Fruit fly (Drosophila melanogaster): ENCODE results near the gene CG33177.

CG33177 gene

DNA sequence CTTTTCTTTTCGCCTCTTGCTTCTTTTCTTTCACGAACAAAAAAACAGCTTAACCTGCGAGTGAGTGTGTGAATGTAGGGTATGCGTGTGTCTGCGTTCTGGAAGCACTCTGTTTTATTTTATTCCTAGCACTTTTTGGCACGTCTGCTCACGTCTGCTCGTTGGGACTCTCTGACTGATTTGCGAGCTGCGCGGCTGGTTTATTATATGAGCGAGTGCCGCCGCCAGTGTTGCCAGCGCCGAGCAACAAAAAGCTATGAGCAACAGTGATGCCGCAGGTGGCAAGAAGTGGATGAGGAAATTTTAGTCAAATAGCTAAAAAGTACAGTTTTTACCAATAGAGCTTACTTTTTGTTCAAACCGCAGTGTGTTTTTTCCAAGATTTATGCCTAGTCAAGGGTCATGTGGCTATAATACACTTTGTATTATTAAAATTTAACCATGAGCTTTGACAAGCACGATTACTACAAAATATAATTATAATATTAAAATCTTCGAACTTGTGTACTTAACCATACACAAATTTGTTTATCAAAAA is 5.1 kb upstream of the CG33177 start, which contains the start of gene Lsd-2 (continued):
- TF ChIP-seq CG2712 (tag; optimal IDR thresholded peaks at IDR 0.05) = no peak
- TF ChIP-seq maf-S (GFP tag; optimal IDR thresholded peaks at IDR 0.05) = no peak
- TF ChIP-seq CG17912 (GFP tag; optimal IDR thresholded peaks at IDR 0.05) = no peak
- no peak for TF ChIP-seq CG10462 (GFP tag; optimal IDR thresholded peaks at IDR 0.05)
- no peak for TF ChIP-seq Stat92E (GFP tag; optimal IDR thresholded peaks at IDR 0.05)
- TF ChIP-seq CG9932 (GFP tag; IDR thresholded peaks at IDR 0.05) = peak; percentile 52
- no peak for TF ChIP-seq Chrac-16 (GFP tag; optimal IDR thresholded peaks at IDR 0.05)
- no peak for TF ChIP-seq prd (optimal IDR thresholded peaks at IDR 0.05)
- TF ChIP-seq prd (GFP tag; IDR thresholded peaks at IDR 0.05) = peak; percentile 39; the same call in 2 of the 3 replicates
- 0 out of 3 replicates have a peak, but pooled peaks have one; percentile 18 for TF ChIP-seq gce (GFP tag; IDR thresholded peaks at IDR 0.05)
- TF ChIP-seq B-H2 (GFP tag; optimal IDR thresholded peaks at IDR 0.05) = peak; percentile 56
- peak; percentile 97 for TF ChIP-seq D19A (tag; optimal IDR thresholded peaks at IDR 0.05)
- TF ChIP-seq insv (GFP tag; optimal IDR thresholded peaks at IDR 0.05) = no peak
- TF ChIP-seq gro (GFP tag; optimal IDR thresholded peaks at IDR 0.05) = peak; percentile 78
- no peak for TF ChIP-seq chif (GFP tag; optimal IDR thresholded peaks at IDR 0.05)
- TF ChIP-seq dpn (GFP tag; optimal IDR thresholded peaks at IDR 0.05) = peak; percentile 10 to 24
- no peak for TF ChIP-seq Meics (GFP tag; optimal IDR thresholded peaks at IDR 0.05)
- TF ChIP-seq Spps (tag; optimal IDR thresholded peaks at IDR 0.05) = no peak
- TF ChIP-seq grau (tag; optimal IDR thresholded peaks at IDR 0.05) = peak; percentile 33
- no peak for TF ChIP-seq sima (GFP tag; optimal IDR thresholded peaks at IDR 0.05)
- peak; percentile 55 for TF ChIP-seq CG13624 (GFP tag; optimal IDR thresholded peaks at IDR 0.05)
- peak; percentile 34 for TF ChIP-seq Oli (tag; optimal IDR thresholded peaks at IDR 0.05)
- no peak for TF ChIP-seq E2f1 (GFP tag; IDR thresholded peaks at IDR 0.05)
- TF ChIP-seq zfh2 (GFP tag; optimal IDR thresholded peaks at IDR 0.05) = no peak
- no peak for TF ChIP-seq Atf-2 (GFP tag; optimal IDR thresholded peaks at IDR 0.05)
- no peak for TF ChIP-seq CG10431 (GFP tag; optimal IDR thresholded peaks at IDR 0.05)
- no peak for TF ChIP-seq CG3407 (GFP tag; optimal IDR thresholded peaks at IDR 0.05)
- no peak for TF ChIP-seq unpg (GFP tag; optimal IDR thresholded peaks at IDR 0.05)
- no peak for TF ChIP-seq tgo (GFP tag; IDR thresholded peaks at IDR 0.05)
- TF ChIP-seq CG18262 (tag; optimal IDR thresholded peaks at IDR 0.05) = no peak
- no peak for TF ChIP-seq wek (GFP tag; optimal IDR thresholded peaks at IDR 0.05)
- TF ChIP-seq zf30C (GFP tag; optimal IDR thresholded peaks at IDR 0.05) = no peak
- TF ChIP-seq tio (GFP tag; optimal IDR thresholded peaks at IDR 0.05) = no peak
- TF ChIP-seq aop (GFP tag; IDR thresholded peaks at IDR 0.05) = no peak
- peak; percentile 15 for TF ChIP-seq CG1647 (GFP tag; optimal IDR thresholded peaks at IDR 0.05)
- TF ChIP-seq CG5180 (GFP tag; optimal IDR thresholded peaks at IDR 0.05) = no peak
- no peak for TF ChIP-seq tx (GFP tag; optimal IDR thresholded peaks at IDR 0.05)
- no peak for TF ChIP-seq Scr (GFP tag; IDR thresholded peaks at IDR 0.05; ENCODE audit: partially characterized antibody)
- TF ChIP-seq toy (GFP tag; IDR thresholded peaks at IDR 0.05) = no peak
- TF ChIP-seq az2 (GFP tag; optimal IDR thresholded peaks at IDR 0.05) = no peak
- no peak for TF ChIP-seq Sox102F (GFP tag; optimal IDR thresholded peaks at IDR 0.05)
- TF ChIP-seq mirr (GFP tag; optimal IDR thresholded peaks at IDR 0.05) = peak; percentile 38
- TF ChIP-seq stc (GFP tag; IDR thresholded peaks at IDR 0.05) = no peak
- TF ChIP-seq mam (GFP tag; optimal IDR thresholded peaks at IDR 0.05) = peak; percentile 27
- TF ChIP-seq ap (GFP tag; IDR thresholded peaks at IDR 0.05) = no peak
- no peak for TF ChIP-seq dm (GFP tag; optimal IDR thresholded peaks at IDR 0.05)
- no peak for TF ChIP-seq dysf (GFP tag; IDR thresholded peaks at IDR 0.05)
- peak; percentile 39 for TF ChIP-seq cg (GFP tag; optimal IDR thresholded peaks at IDR 0.05)
- peak; percentile 38 for TF ChIP-seq CG2120 (GFP tag; optimal IDR thresholded peaks at IDR 0.05)
- no peak for TF ChIP-seq CG7372 (GFP tag; IDR thresholded peaks at IDR 0.05)
- peak; percentile 47 for TF ChIP-seq caup (GFP tag; optimal IDR thresholded peaks at IDR 0.05; ENCODE audit: severe bottlenecking)
- TF ChIP-seq Doc2 (GFP tag; IDR thresholded peaks at IDR 0.05) = no peak

All from whole organism, embryonic.